Fruit fly (Drosophila melanogaster) whole organism, prepupa: ENCODE measurements around the gene CG45067.

ENCODE experiments used
- CG31627 ChIP-seq: fragments of 200-800 bp; sonication (Bioruptor generic); optimal IDR thresholded peaks from 3 replicates; lab custom pipeline; 2016; ENCODE audit warnings: missing biosample characterization, missing genetic modification characterization
- CG34406 ChIP-seq: fragments of 200-800 bp; sonication (Bioruptor generic); optimal IDR thresholded peaks from 3 replicates; lab custom pipeline; 2016; ENCODE audit warnings: missing biosample characterization, missing genetic modification characterization
- CG6163 ChIP-seq: fragments of 200-800 bp; sonication (Bioruptor generic); IDR thresholded peaks from 3 replicates; pipeline ENCODE4 v1.3.6; 2022; ENCODE audit warnings: missing biosample characterization, missing genetic modification characterization
- CG8119 ChIP-seq: fragments of 200-800 bp; sonication (Bioruptor generic); IDR thresholded peaks from 3 replicates; pipeline ENCODE4 v1.3.6; 2022; ENCODE audit warnings: missing biosample characterization, missing genetic modification characterization
- Ets96B ChIP-seq: fragments of 200-800 bp; optimal IDR thresholded peaks from 2 replicates; lab custom pipeline; 2019; ENCODE audit warnings: missing biosample characterization, mild to moderate bottlenecking, missing genetic modification characterization, moderate library complexity
- OdsH ChIP-seq: fragments of 200-800 bp; sonication (Bioruptor generic); optimal IDR thresholded peaks from 3 replicates; lab custom pipeline; 2016; ENCODE audit warnings: missing biosample characterization, missing genetic modification characterization
- Smox ChIP-seq: fragments of 200-800 bp; sonication (Bioruptor generic); optimal IDR thresholded peaks from 3 replicates; lab custom pipeline; 2016; ENCODE audit warnings: missing biosample characterization, missing genetic modification characterization
- Sox15 ChIP-seq: fragments of 200-800 bp; sonication (Bioruptor generic); optimal IDR thresholded peaks from 3 replicates; lab custom pipeline; 2016; ENCODE audit warnings: missing biosample characterization, missing genetic modification characterization

DNA sequence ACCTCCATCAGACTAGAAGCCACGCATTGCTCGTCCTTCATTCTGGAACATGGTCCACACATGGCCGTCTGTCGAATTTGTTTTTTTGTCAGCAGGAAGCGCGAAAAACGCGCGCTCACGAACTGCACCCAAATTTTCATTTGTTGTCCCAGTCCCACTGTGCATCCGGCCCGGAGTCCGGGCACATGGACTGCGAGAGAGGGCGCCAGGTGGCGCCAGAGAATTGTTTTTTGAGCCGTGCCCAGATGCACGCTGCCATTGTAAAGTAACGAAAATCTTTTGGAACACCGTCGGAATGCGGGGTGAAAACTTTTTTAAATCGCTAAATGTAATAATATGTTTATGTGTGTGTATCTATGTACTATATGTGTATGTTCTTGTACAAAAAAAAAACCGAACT, 43.4 kb upstream of the CG45067 start:
- TF ChIP-seq Ets96B (tag; lab: Kevin White, UChicago) (no peak), Sox15 (GFP tag; lab: Kevin White, UChicago) (no peak), CG6163 (no peak), CG31627 (no peak), CG34406 (no peak), OdsH (GFP tag; lab: Kevin White, UChicago) (no peak), CG8119 (no peak), Smox (GFP tag; lab: Kevin White, UChicago) (no peak)
